Fruit fly (Drosophila melanogaster) whole organism, prepupa: Measurements from ENCODE around the gene Gdi.

ENCODE experiments used
- CG16779 ChIP-seq: fragments of 200-800 bp; sonication (Bioruptor generic); optimal IDR thresholded peaks from 3 replicates; lab custom pipeline; 2017; ENCODE audit warnings: missing biosample characterization, mild to moderate bottlenecking, missing genetic modification characterization
- CG4318 ChIP-seq: fragments of 200-800 bp; sonication (Bioruptor generic); optimal IDR thresholded peaks from 3 replicates; lab custom pipeline; 2017; ENCODE audit warnings: missing biosample characterization, mild to moderate bottlenecking, missing genetic modification characterization
- CG8119 ChIP-seq: fragments of 200-800 bp; sonication (Bioruptor generic); IDR thresholded peaks from 3 replicates; pipeline ENCODE4 v1.3.6; 2022; ENCODE audit warnings: missing biosample characterization, missing genetic modification characterization
- OdsH ChIP-seq: fragments of 200-800 bp; sonication (Bioruptor generic); optimal IDR thresholded peaks from 3 replicates; lab custom pipeline; 2016; ENCODE audit warnings: missing biosample characterization, missing genetic modification characterization
- vri ChIP-seq: fragments of 200-800 bp; sonication (Bioruptor generic); optimal IDR thresholded peaks from 3 replicates; lab custom pipeline; 2016; ENCODE audit warnings: missing biosample characterization, mild to moderate bottlenecking, missing genetic modification characterization

DNA sequence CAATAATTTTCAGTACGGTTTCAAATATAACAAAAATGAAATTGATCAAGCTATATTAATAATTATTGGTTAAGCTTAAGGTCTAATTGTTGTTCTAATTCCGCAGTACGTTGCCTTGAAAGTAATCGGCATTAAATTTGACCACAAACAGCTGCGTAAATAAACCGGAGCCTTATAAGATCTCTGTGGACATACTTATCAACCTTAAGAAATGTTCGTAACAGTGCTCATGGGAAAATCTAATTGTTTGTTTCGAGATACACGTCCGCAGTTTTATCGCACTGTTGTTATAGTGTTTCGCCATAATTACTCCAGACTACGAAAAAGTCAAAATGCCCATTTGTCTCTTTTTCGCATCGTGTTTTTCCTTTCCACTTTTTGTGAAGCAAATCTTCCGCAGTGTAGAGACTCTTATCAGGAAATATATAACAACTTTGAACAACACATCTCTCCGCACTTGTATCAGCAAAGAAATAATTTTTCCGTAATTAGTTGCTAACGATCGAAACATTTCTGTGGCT is 35.2 kb upstream of the Gdi start:
- no peak for TF ChIP-seq CG8119 (GFP tag; lab: Robert Waterston, UW)
- TF ChIP-seq OdsH (GFP tag; lab: Kevin White, UChicago) = no peak
- no peak for TF ChIP-seq CG4318
- TF ChIP-seq vri (GFP tag; lab: Kevin White, UChicago) = no peak
- TF ChIP-seq CG16779 (tag; lab: Kevin White, UChicago) = no peak
